Worm (Caenorhabditis elegans) whole organism, late embryonic: ENCODE data around the gene F54D5.3.

Experiments
- ceh-24 ChIP-seq: sonication (generic microtip); optimal IDR thresholded peaks from 2 replicates; lab custom pipeline; 2016; ENCODE audit warnings: mild to moderate bottlenecking, missing genetic modification characterization, missing compliant biosample characterization
- dmd-4 ChIP-seq: sonication (generic microtip); optimal IDR thresholded peaks from 2 replicates; lab custom pipeline; 2016; ENCODE audit warnings: borderline replicate concordance, missing genetic modification characterization, missing compliant biosample characterization
- ref-2 ChIP-seq: sonication (generic microtip); optimal IDR thresholded peaks from 2 replicates; lab custom pipeline; 2016; ENCODE audit warnings: missing genetic modification characterization, missing compliant biosample characterization
- unc-86 ChIP-seq: sonication (generic microtip); optimal IDR thresholded peaks from 2 replicates; lab custom pipeline; 2016; ENCODE audit warnings: missing genetic modification characterization, missing compliant biosample characterization

DNA sequence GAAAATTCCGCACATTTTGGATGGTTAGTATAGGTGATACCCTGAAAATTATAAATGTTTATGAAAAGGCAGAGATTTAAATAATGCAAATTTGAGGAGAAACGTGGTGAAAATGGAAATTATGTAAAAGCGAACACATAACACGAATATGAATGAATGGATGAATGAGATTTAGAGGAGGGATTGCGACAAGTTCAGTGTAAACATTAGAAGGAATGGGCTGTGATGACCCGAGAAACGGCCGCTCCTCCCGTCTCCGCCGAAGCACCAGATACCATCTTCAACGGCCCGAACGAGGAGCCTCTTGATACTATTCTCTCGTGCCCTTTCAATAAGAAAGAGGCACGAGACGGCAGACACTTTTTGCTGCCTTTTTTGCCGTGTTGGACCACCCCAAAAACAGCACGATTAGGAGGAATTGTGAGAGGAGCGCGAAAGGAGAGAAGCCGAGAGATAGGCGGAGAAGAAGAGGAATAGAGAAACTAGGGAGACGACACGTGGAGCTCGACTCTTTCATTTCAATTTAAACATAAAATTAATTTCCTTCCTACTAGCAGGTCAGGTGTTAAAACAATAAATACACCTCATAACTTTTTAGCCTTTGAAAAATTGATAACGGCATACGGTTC is 23.9 kb downstream of the F54D5.3 start, which contains the start of gene gfat-1:
- TF ChIP-seq unc-86 (tag; lab: Kevin White, UChicago) (no peak), dmd-4 (tag; lab: Kevin White, UChicago) (no peak), ref-2 (tag; lab: Kevin White, UChicago) (no peak), ceh-24 (tag; lab: Kevin White, UChicago) (no peak)
